Worm (Caenorhabditis elegans): Measurements from ENCODE around the gene tre-2.

- no peak for TF ChIP-seq flt-1 (GFP tag; IDR thresholded peaks at IDR 0.05)
- TF ChIP-seq ref-1 (GFP tag; conservative IDR thresholded peaks at IDR 0.05) = no peak
- TF ChIP-seq ztf-29 (GFP tag; IDR thresholded peaks at IDR 0.05) = no peak
- no peak for TF ChIP-seq med-1 (GFP tag; optimal IDR thresholded peaks at IDR 0.05; ENCODE audit: insufficient read depth)
- TF ChIP-seq cog-1 (tag; optimal IDR thresholded peaks at IDR 0.05) = no peak
- TF ChIP-seq klf-2 (GFP tag; conservative IDR thresholded peaks at IDR 0.05) = no peak
- no peak for TF ChIP-seq ztf-23 (GFP tag; IDR thresholded peaks at IDR 0.05)
- no peak for TF ChIP-seq tab-1 (GFP tag; IDR thresholded peaks at IDR 0.05)
Measured at ce11 chrIV:6916831-6917230, 33.6 kb upstream of the tre-2 start.
